Fruit fly (Drosophila melanogaster): ENCODE measurements around the gene CG5863.

DNA sequence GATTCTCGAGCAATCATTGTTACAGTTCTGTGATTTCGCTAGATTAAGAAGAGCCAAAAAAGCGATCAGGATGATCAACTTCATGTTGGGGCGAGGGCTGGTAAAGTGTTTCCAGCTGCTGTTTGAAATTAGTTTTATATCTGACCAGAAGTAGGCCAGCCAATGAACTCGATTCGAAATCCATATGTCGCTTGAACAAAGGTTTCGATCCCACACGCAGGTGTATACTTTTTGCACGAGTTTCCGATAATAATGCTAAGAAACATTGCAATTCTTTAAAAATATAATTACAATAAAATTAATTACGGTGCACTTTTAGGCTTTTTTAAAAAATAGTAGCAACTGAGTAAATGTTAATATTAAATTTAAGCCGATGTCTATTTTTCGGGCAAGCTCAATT is 7.3 kb upstream of the CG5863 start, which contains the start of gene CG34280:
- TF ChIP-seq CTCF (optimal IDR thresholded peaks at IDR 0.05) (no peak), CG8478 (optimal IDR thresholded peaks at IDR 0.05) (no peak)

Measured in S2 (cell line).